Fruit fly (Drosophila melanogaster) whole organism, embryonic: ENCODE measurements around the gene CG8173.
A peak's percentile ranks its signal among the peaks of the same experiment; 100 is the strongest.

Source experiments
- B-H1 ChIP-seq: fragments of 200-800 bp; sonication (Bioruptor generic); IDR thresholded peaks from 3 replicates; pipeline ENCODE4 v1.3.6; 2022; ENCODE audit warnings: missing biosample characterization, missing genetic modification characterization
- CG11504 ChIP-seq: fragments of 200-800 bp; sonication (Bioruptor generic); optimal IDR thresholded peaks from 3 replicates; lab custom pipeline; 2019; ENCODE audit warnings: missing biosample characterization, mild to moderate bottlenecking, missing genetic modification characterization, moderate library complexity
- CG11723 ChIP-seq: fragments of 200-800 bp; sonication (Bioruptor generic); optimal IDR thresholded peaks from 2 replicates; lab custom pipeline; 2017; ENCODE audit warnings: missing biosample characterization, mild to moderate bottlenecking, missing genetic modification characterization
- CG12236 ChIP-seq: fragments of 200-800 bp; sonication (Bioruptor generic); optimal IDR thresholded peaks from 2 replicates; lab custom pipeline; 2016; ENCODE audit warnings: missing biosample characterization, missing genetic modification characterization
- CG13296 ChIP-seq: fragments of 200-800 bp; sonication (Bioruptor generic); optimal IDR thresholded peaks from 3 replicates; lab custom pipeline; 2018; ENCODE audit warnings: missing biosample characterization, mild to moderate bottlenecking, missing genetic modification characterization
- CG15479 ChIP-seq: fragments of 200-800 bp; sonication (Bioruptor generic); optimal IDR thresholded peaks from 3 replicates; lab custom pipeline; 2019; ENCODE audit warnings: missing biosample characterization, mild to moderate bottlenecking, missing genetic modification characterization, moderate library complexity
- CG1647 ChIP-seq: fragments of 200-800 bp; sonication (Bioruptor generic); optimal IDR thresholded peaks from 3 replicates; lab custom pipeline; 2016; ENCODE audit warnings: missing biosample characterization, missing genetic modification characterization
- CG17568 ChIP-seq: fragments of 200-800 bp; sonication (Bioruptor generic); optimal IDR thresholded peaks from 2 replicates; lab custom pipeline; 2018; ENCODE audit warnings: missing biosample characterization, mild to moderate bottlenecking, missing genetic modification characterization, moderate library complexity
- CG17912 ChIP-seq: fragments of 200-800 bp; sonication (Bioruptor generic); optimal IDR thresholded peaks from 2 replicates; lab custom pipeline; 2018; ENCODE audit warnings: missing biosample characterization, mild to moderate bottlenecking, missing genetic modification characterization
- CG33557 ChIP-seq: fragments of 200-800 bp; sonication (Bioruptor generic); optimal IDR thresholded peaks from 2 replicates; lab custom pipeline; 2019; ENCODE audit warnings: missing biosample characterization, mild to moderate bottlenecking, missing genetic modification characterization, moderate library complexity
- CG3726 ChIP-seq: fragments of 200-800 bp; sonication (Bioruptor generic); IDR thresholded peaks from 3 replicates; pipeline ENCODE4, ENCODE4 v1.3.6; 2022; ENCODE audit warnings: missing biosample characterization, missing genetic modification characterization
- CG5245 ChIP-seq: fragments of 200-800 bp; sonication (Bioruptor generic); optimal IDR thresholded peaks from 3 replicates; lab custom pipeline; 2016; ENCODE audit warnings: missing biosample characterization, missing genetic modification characterization
- CG8089 ChIP-seq: fragments of 200-800 bp; sonication (Bioruptor generic); optimal IDR thresholded peaks from 3 replicates; lab custom pipeline; 2016; ENCODE audit warnings: missing biosample characterization, missing genetic modification characterization
- CG9609 ChIP-seq: fragments of 200-800 bp; sonication (Bioruptor generic); optimal IDR thresholded peaks from 3 replicates; lab custom pipeline; 2016; ENCODE audit warnings: missing biosample characterization, missing genetic modification characterization
- CG9817 ChIP-seq: fragments of 200-800 bp; sonication (Bioruptor generic); optimal IDR thresholded peaks from 2 replicates; lab custom pipeline; 2018; ENCODE audit warnings: missing biosample characterization, mild to moderate bottlenecking, missing genetic modification characterization, moderate library complexity
- CG9876 ChIP-seq: fragments of 200-800 bp; sonication (Bioruptor generic); optimal IDR thresholded peaks from 2 replicates; lab custom pipeline; 2016; ENCODE audit warnings: missing biosample characterization, missing genetic modification characterization
- CTCF ChIP-seq: fragments of 200-800 bp; sonication (Bioruptor generic); optimal IDR thresholded peaks from 2 replicates; lab custom pipeline; 2017; ENCODE audit warnings: missing biosample characterization, mild to moderate bottlenecking, missing genetic modification characterization, moderate library complexity
- D19A ChIP-seq: fragments of 200-800 bp; optimal IDR thresholded peaks from 3 replicates; lab custom pipeline; 2019; ENCODE audit warnings: missing biosample characterization, mild to moderate bottlenecking, missing genetic modification characterization, moderate library complexity
- Dbx ChIP-seq: fragments of 200-800 bp; sonication (Bioruptor generic); IDR thresholded peaks from 3 replicates; pipeline ENCODE4 v1.3.6; 2022; ENCODE audit warnings: missing biosample characterization, missing genetic modification characterization
- Deaf1 ChIP-seq: fragments of 200-800 bp; optimal IDR thresholded peaks from 3 replicates; lab custom pipeline; 2019; ENCODE audit warnings: missing biosample characterization, mild to moderate bottlenecking, missing genetic modification characterization, moderate library complexity
- Drgx ChIP-seq: fragments of 200-800 bp; sonication (Bioruptor generic); IDR thresholded peaks from 2 replicates; pipeline ENCODE4 v1.3.6; 2022; ENCODE audit warnings: missing biosample characterization, missing genetic modification characterization
- ERR ChIP-seq: fragments of 200-800 bp; sonication (Bioruptor generic); optimal IDR thresholded peaks from 2 replicates; lab custom pipeline; 2016; ENCODE audit warnings: missing biosample characterization, missing genetic modification characterization
- HLH3B ChIP-seq: fragments of 200-800 bp; sonication (Bioruptor generic); IDR thresholded peaks from 2 replicates; pipeline ENCODE4 v1.3.6; 2022; ENCODE audit warnings: missing biosample characterization, missing genetic modification characterization
- HmgZ ChIP-seq: fragments of 200-800 bp; sonication (Bioruptor generic); optimal IDR thresholded peaks from 2 replicates; lab custom pipeline; 2018; ENCODE audit warnings: missing biosample characterization, mild to moderate bottlenecking, missing genetic modification characterization
- Hr78 ChIP-seq, 2 experiments: fragments of 200-800 bp in 1 of 2; fragments of >200 bp in 1 of 2; sonication (Bioruptor generic) in 1 of 2; optimal IDR thresholded peaks; 2 replicates each; lab custom pipeline; 2017 to 2019; ENCODE audit warnings: missing biosample characterization in 2 of 2, missing genetic modification characterization in 2 of 2, mild to moderate bottlenecking in 1 of 2, moderate library complexity in 1 of 2
- Lim3 ChIP-seq: fragments of 200-800 bp; sonication (Bioruptor generic); IDR thresholded peaks from 2 replicates; pipeline ENCODE4 v1.3.6; 2022; ENCODE audit warnings: missing biosample characterization, missing genetic modification characterization
- Mad ChIP-seq: fragments of 200-800 bp; sonication (Bioruptor generic); optimal IDR thresholded peaks from 2 replicates; lab custom pipeline; 2016; ENCODE audit warnings: missing biosample characterization, missing genetic modification characterization
- Meics ChIP-seq: fragments of 200-800 bp; sonication (Bioruptor generic); optimal IDR thresholded peaks from 2 replicates; lab custom pipeline; 2017; ENCODE audit warnings: missing biosample characterization, mild to moderate bottlenecking, missing genetic modification characterization
- Nf-YB ChIP-seq: fragments of 200-800 bp; sonication (Bioruptor generic); optimal IDR thresholded peaks from 3 replicates; lab custom pipeline; 2019; ENCODE audit warnings: missing biosample characterization, mild to moderate bottlenecking, missing genetic modification characterization, moderate library complexity
- PHDP ChIP-seq: fragments of 200-800 bp; sonication (Bioruptor generic); optimal IDR thresholded peaks from 3 replicates; lab custom pipeline; 2018; ENCODE audit warnings: missing biosample characterization, mild to moderate bottlenecking, missing genetic modification characterization, moderate library complexity
- Side ChIP-seq: fragments of 200-800 bp; sonication (Bioruptor generic); optimal IDR thresholded peaks from 2 replicates; lab custom pipeline; 2016; ENCODE audit warnings: missing biosample characterization, missing genetic modification characterization
- Ssrp ChIP-seq: fragments of 200-800 bp; sonication (Bioruptor generic); optimal IDR thresholded peaks from 2 replicates; lab custom pipeline; 2018; ENCODE audit warnings: missing biosample characterization, mild to moderate bottlenecking, missing genetic modification characterization, moderate library complexity
- Vsx1 ChIP-seq: fragments of 200-800 bp; sonication (Bioruptor generic); optimal IDR thresholded peaks from 2 replicates; lab custom pipeline; 2017; ENCODE audit warnings: missing biosample characterization, mild to moderate bottlenecking, missing genetic modification characterization, missing genetic modification reagents
- al ChIP-seq: fragments of 200-800 bp; sonication (Bioruptor generic); IDR thresholded peaks from 2 replicates; pipeline ENCODE4 v1.3.6; 2022; ENCODE audit warnings: missing biosample characterization, missing genetic modification characterization
- ase ChIP-seq: fragments of 200-800 bp; sonication (Bioruptor generic); IDR thresholded peaks from 3 replicates; pipeline ENCODE4 v1.3.6; 2022; ENCODE audit warnings: missing biosample characterization, missing genetic modification characterization
- cg ChIP-seq: fragments of 200-800 bp; sonication (Bioruptor generic); optimal IDR thresholded peaks from 3 replicates; lab custom pipeline; 2019; ENCODE audit warnings: missing biosample characterization, mild to moderate bottlenecking, missing genetic modification characterization, moderate library complexity
- corto ChIP-seq: fragments of 200-800 bp; sonication (Bioruptor generic); optimal IDR thresholded peaks from 2 replicates; lab custom pipeline; 2016; ENCODE audit warnings: missing biosample characterization, mild to moderate bottlenecking, missing genetic modification characterization, moderate library complexity
- da ChIP-seq: fragments of 200-800 bp; sonication (Bioruptor generic); optimal IDR thresholded peaks from 2 replicates; lab custom pipeline; 2016; ENCODE audit warnings: missing biosample characterization, missing genetic modification characterization
- dm ChIP-seq: fragments of 200-800 bp; sonication (Bioruptor generic); optimal IDR thresholded peaks from 3 replicates; lab custom pipeline; 2016; ENCODE audit warnings: missing biosample characterization, missing genetic modification characterization
- fd102C ChIP-seq: fragments of 200-800 bp; sonication (Bioruptor generic); optimal IDR thresholded peaks from 2 replicates; lab custom pipeline; 2018; ENCODE audit warnings: missing biosample characterization, mild to moderate bottlenecking, missing genetic modification characterization, moderate library complexity
- fd96Cb ChIP-seq: fragments of 200-800 bp; sonication (Bioruptor generic); optimal IDR thresholded peaks from 2 replicates; lab custom pipeline; 2018; ENCODE audit warnings: missing biosample characterization, mild to moderate bottlenecking, missing genetic modification characterization, moderate library complexity
- lilli ChIP-seq: fragments of 200-800 bp; sonication (Bioruptor generic); optimal IDR thresholded peaks from 3 replicates; lab custom pipeline; 2016; ENCODE audit warnings: missing biosample characterization, missing genetic modification characterization
- luna ChIP-seq: fragments of 200-800 bp; sonication (Bioruptor generic); optimal IDR thresholded peaks from 2 replicates; lab custom pipeline; 2016; ENCODE audit warnings: missing biosample characterization, missing genetic modification characterization
- sima ChIP-seq: fragments of 200-800 bp; sonication (Bioruptor generic); optimal IDR thresholded peaks from 2 replicates; lab custom pipeline; 2016; ENCODE audit warnings: missing biosample characterization, missing genetic modification characterization
- slp2 ChIP-seq: fragments of 200-800 bp; sonication (Bioruptor generic); optimal IDR thresholded peaks from 2 replicates; lab custom pipeline; 2016; ENCODE audit warnings: missing biosample characterization, missing genetic modification characterization
- sna ChIP-seq: fragments of 200-800 bp; sonication (Bioruptor generic); IDR thresholded peaks from 2 replicates; pipeline ENCODE4 v1.3.6; 2022; ENCODE audit warnings: missing biosample characterization, missing genetic modification characterization; ENCODE audit not compliant: partially characterized antibody
- ssp ChIP-seq: fragments of 200-800 bp; sonication (Bioruptor generic); IDR thresholded peaks from 2 replicates; pipeline ENCODE4 v1.3.6; 2022; ENCODE audit warnings: missing biosample characterization, missing genetic modification characterization
- ttk ChIP-seq: fragments of 200-800 bp; sonication (Bioruptor generic); IDR thresholded peaks from 2 replicates; pipeline ENCODE4 v2.1.2; 2022; ENCODE audit warnings: missing biosample characterization, missing genetic modification characterization
- unc-4 ChIP-seq: fragments of 200-800 bp; sonication (Bioruptor generic); IDR thresholded peaks from 2 replicates; pipeline ENCODE4 v1.3.6; 2022; ENCODE audit warnings: missing biosample characterization, missing genetic modification characterization; ENCODE audit not compliant: partially characterized antibody
- zen ChIP-seq: fragments of 200-800 bp; sonication (Bioruptor generic); optimal IDR thresholded peaks from 3 replicates; lab custom pipeline; 2018; ENCODE audit warnings: missing biosample characterization, mild to moderate bottlenecking, missing genetic modification characterization, moderate library complexity
- zf30C ChIP-seq: fragments of 200-800 bp; sonication (Bioruptor generic); optimal IDR thresholded peaks from 3 replicates; lab custom pipeline; 2018; ENCODE audit warnings: missing biosample characterization, mild to moderate bottlenecking, missing genetic modification characterization

The CG8173 gene

dm6 chrX:17726551-17727180 is 17.2 kb upstream of the CG8173 start (continued):
- TF ChIP-seq CG1647 (GFP tag; lab: Kevin White, UChicago) (no peak), Vsx1 (GFP tag; lab: Kevin White, UChicago) (no peak), al (0 out of 2 replicates have a peak, but pooled peaks have one; percentile 13), Hr78 (GFP tag; optimal IDR thresholded peaks at IDR 0.05; lab: Kevin White, UChicago) (no peak), HLH3B (GFP tag; lab: Robert Waterston, UW) (peak; percentile 34; the same call in 1 of the 2 replicates), CG13296 (peak; percentile 31), CG12236 (GFP tag; lab: Kevin White, UChicago) (no peak), D19A (tag; lab: Kevin White, UChicago) (peak; percentile 24), cg (no peak), fd96Cb (peak; percentile 21), ssp (peak; percentile 11; the same call in 1 of the 2 replicates), CG3726 (GFP tag; lab: Robert Waterston, UW) (no peak), CG33557 (GFP tag; lab: Kevin White, UChicago) (no peak), CG8089 (GFP tag; lab: Kevin White, UChicago) (no peak), HmgZ (no peak), Drgx (peak; percentile 68), CG15479 (no peak), dm (GFP tag; lab: Kevin White, UChicago) (no peak), ERR (GFP tag; lab: Kevin White, UChicago) (no peak), CG9817 (tag; lab: Kevin White, UChicago) (no peak), Lim3 (no peak), Meics (GFP tag; lab: Kevin White, UChicago) (peak; percentile 38), CG11723 (GFP tag; lab: Kevin White, UChicago) (no peak), PHDP (tag; lab: Kevin White, UChicago) (peak; percentile 22), CG17912 (GFP tag; lab: Kevin White, UChicago) (no peak), corto (GFP tag; lab: Kevin White, UChicago) (no peak), CG9876 (GFP tag; lab: Kevin White, UChicago) (no peak), CG9609 (no peak), lilli (no peak), CG17568 (GFP tag; lab: Kevin White, UChicago) (no peak), luna (no peak), Nf-YB (GFP tag; lab: Kevin White, UChicago) (no peak), Side (GFP tag; lab: Kevin White, UChicago) (no peak), slp2 (GFP tag; lab: Kevin White, UChicago) (no peak), CG5245 (no peak), CG11504 (tag; lab: Kevin White, UChicago) (peak; percentile 72), Dbx (peak; percentile 28; the same call in 1 of the 3 replicates), Mad (GFP tag; lab: Kevin White, UChicago) (no peak), fd102C (no peak), B-H1 (GFP tag; lab: Robert Waterston, UW) (no peak), ase (GFP tag; lab: Robert Waterston, UW) (0 out of 3 replicates have a peak, but pooled peaks have one; percentile 42), Deaf1 (tag; lab: Kevin White, UChicago) (no peak), ttk (GFP tag; lab: Robert Waterston, UW) (no peak), zf30C (GFP tag; lab: Kevin White, UChicago) (no peak), da (GFP tag; lab: Kevin White, UChicago) (no peak), CTCF (GFP tag; lab: Kevin White, UChicago) (no peak), sna (no peak), Ssrp (tag; lab: Kevin White, UChicago) (no peak), zen (peak; percentile 32), unc-4 (no peak), sima (no peak)
